Worm (Caenorhabditis elegans) whole organism, L3 larva: ENCODE measurements around the gene Y54G2A.77.
A peak's percentile ranks its signal among the peaks of the same experiment; 100 is the strongest.
"Not testable (repeated sequence)": the region's sequence is repeated elsewhere in the genome, so short reads cannot be mapped to it uniquely, and the experiment has no call there.

Experiments used
- R02D3.7 ChIP-seq: fragments of 150-350 bp; optimal IDR thresholded peaks from 2 replicates; lab custom pipeline; 2014; ENCODE audit warnings: missing biosample characterization, missing genetic modification characterization
- ZK546.5 ChIP-seq: sonication (generic microtip); optimal IDR thresholded peaks from 2 replicates; lab custom pipeline; 2017; ENCODE audit warnings: missing biosample characterization, missing genetic modification characterization
- aly-2 ChIP-seq: fragments of 150-350 bp; optimal IDR thresholded peaks from 2 replicates; lab custom pipeline; 2014; ENCODE audit warnings: missing biosample characterization, missing genetic modification characterization
- ama-1 ChIP-seq: fragments of 150-350 bp; optimal IDR thresholded peaks from 2 replicates; lab custom pipeline; 2018
- ceh-16 ChIP-seq: sonication (generic microtip); optimal IDR thresholded peaks from 2 replicates; lab custom pipeline; 2017; ENCODE audit warnings: missing biosample characterization, missing genetic modification characterization
- ceh-28 ChIP-seq: fragments of 150-350 bp; optimal IDR thresholded peaks from 2 replicates; lab custom pipeline; 2014; ENCODE audit warnings: missing biosample characterization, missing genetic modification reagents, missing genetic modification characterization
- ceh-82 ChIP-seq: fragments of 150-350 bp; optimal IDR thresholded peaks from 2 replicates; lab custom pipeline; 2014; ENCODE audit warnings: missing biosample characterization, missing genetic modification characterization
- ceh-9 ChIP-seq: sonication (generic microtip); optimal IDR thresholded peaks from 2 replicates; lab custom pipeline; 2018; ENCODE audit warnings: missing biosample characterization, missing genetic modification characterization
- daf-12 ChIP-seq: fragments of 150-350 bp; optimal IDR thresholded peaks from 2 replicates; lab custom pipeline; 2014; ENCODE audit warnings: missing biosample characterization, missing genetic modification reagents, missing genetic modification characterization
- egl-27 ChIP-seq: sonication (generic microtip); optimal IDR thresholded peaks from 4 replicates; lab custom pipeline; 2017; ENCODE audit warnings: missing biosample characterization, missing genetic modification reagents, missing genetic modification characterization
- egl-5 ChIP-seq: fragments of 150-350 bp; optimal IDR thresholded peaks from 2 replicates; lab custom pipeline; 2017; ENCODE audit warnings: missing biosample characterization, missing genetic modification reagents, missing genetic modification characterization, inconsistent platforms
- elt-2 ChIP-seq: sonication (generic microtip); optimal IDR thresholded peaks from 2 replicates; lab custom pipeline; 2016; ENCODE audit warnings: missing genetic modification reagents, mild to moderate bottlenecking, missing genetic modification characterization, missing compliant biosample characterization
- elt-3 ChIP-seq, 3 experiments: fragments of 150-350 bp in 1 of 3; sonication (generic microtip) in 2 of 3; optimal IDR thresholded peaks; 2 replicates in 2 of 3; 4 replicates in 1 of 3; lab custom pipeline; 2014 to 2017; ENCODE audit warnings: missing biosample characterization in 3 of 3, missing genetic modification characterization in 3 of 3
- eor-1 ChIP-seq, 2 experiments: fragments of 150-350 bp; optimal IDR thresholded peaks; 2 replicates each; lab custom pipeline; 2014 to 2018; ENCODE audit warnings: missing biosample characterization in 2 of 2, missing genetic modification characterization in 2 of 2
- fkh-10 ChIP-seq: sonication (generic microtip); optimal IDR thresholded peaks from 2 replicates; lab custom pipeline; 2017; ENCODE audit warnings: missing biosample characterization, missing genetic modification reagents, missing genetic modification characterization
- fos-1 ChIP-seq: fragments of 150-350 bp; optimal IDR thresholded peaks from 2 replicates; lab custom pipeline; 2014; ENCODE audit warnings: missing biosample characterization, missing genetic modification characterization
- hmg-11 ChIP-seq: sonication (generic microtip); optimal IDR thresholded peaks from 2 replicates; lab custom pipeline; 2016; ENCODE audit warnings: missing genetic modification characterization, missing compliant biosample characterization
- jun-1 ChIP-seq: fragments of 150-350 bp; optimal IDR thresholded peaks from 2 replicates; lab custom pipeline; 2014; ENCODE audit warnings: missing biosample characterization, missing genetic modification reagents, missing genetic modification characterization
- lin-15B ChIP-seq: fragments of 150-350 bp; optimal IDR thresholded peaks from 2 replicates; lab custom pipeline; 2014; ENCODE audit warnings: missing biosample characterization, missing genetic modification characterization
- lin-39 ChIP-seq: fragments of 150-350 bp; optimal IDR thresholded peaks from 2 replicates; lab custom pipeline; 2018; ENCODE audit warnings: missing biosample characterization, missing genetic modification reagents, missing genetic modification characterization
- lsy-12 ChIP-seq: sonication (generic microtip); optimal IDR thresholded peaks from 2 replicates; lab custom pipeline; 2016; ENCODE audit warnings: mild to moderate bottlenecking, missing genetic modification characterization, missing compliant biosample characterization
- nfya-1 ChIP-seq: sonication (generic microtip); optimal IDR thresholded peaks from 2 replicates; lab custom pipeline; 2017; ENCODE audit warnings: missing genetic modification characterization, mild to moderate bottlenecking, missing compliant biosample characterization, antibody characterized with exemption, moderate library complexity; ENCODE audit not compliant: insufficient read depth
- nhr-12 ChIP-seq: fragments of 150-350 bp; optimal IDR thresholded peaks from 2 replicates; lab custom pipeline; 2014; ENCODE audit warnings: missing biosample characterization, missing genetic modification characterization
- nhr-23 ChIP-seq: fragments of 150-350 bp; optimal IDR thresholded peaks from 2 replicates; lab custom pipeline; 2014; ENCODE audit warnings: missing biosample characterization, missing genetic modification reagents, missing genetic modification characterization
- nhr-25 ChIP-seq: sonication (generic microtip); optimal IDR thresholded peaks from 2 replicates; lab custom pipeline; 2017; ENCODE audit warnings: missing biosample characterization, missing genetic modification characterization
- nhr-28 ChIP-seq: fragments of 150-350 bp; optimal IDR thresholded peaks from 2 replicates; lab custom pipeline; 2014; ENCODE audit warnings: missing biosample characterization, missing genetic modification characterization
- nhr-43 ChIP-seq: sonication (generic microtip); optimal IDR thresholded peaks from 2 replicates; lab custom pipeline; 2016; ENCODE audit warnings: mild to moderate bottlenecking, missing genetic modification characterization, missing compliant biosample characterization; ENCODE audit not compliant: poor library complexity, severe bottlenecking
- nhr-67 ChIP-seq: fragments of 150-350 bp; optimal IDR thresholded peaks from 2 replicates; lab custom pipeline; 2014; ENCODE audit warnings: missing biosample characterization, missing genetic modification characterization
- nhr-77 ChIP-seq: fragments of 150-350 bp; optimal IDR thresholded peaks from 2 replicates; lab custom pipeline; 2014; ENCODE audit warnings: missing biosample characterization, missing genetic modification characterization
- pha-4 ChIP-seq: fragments of 150-350 bp; optimal IDR thresholded peaks from 2 replicates; lab custom pipeline; 2014; ENCODE audit warnings: missing biosample characterization, missing genetic modification reagents, missing genetic modification characterization
- pqm-1 ChIP-seq: fragments of 150-350 bp; optimal IDR thresholded peaks from 2 replicates; lab custom pipeline; 2017; ENCODE audit warnings: missing biosample characterization, missing genetic modification characterization, inconsistent platforms
- sea-2 ChIP-seq: fragments of 150-350 bp; sonication (generic microtip); optimal IDR thresholded peaks from 4 replicates; lab custom pipeline; 2014; ENCODE audit warnings: missing biosample characterization, missing genetic modification reagents, missing genetic modification characterization
- skn-1 ChIP-seq: fragments of 150-350 bp; optimal IDR thresholded peaks from 2 replicates; lab custom pipeline; 2014; ENCODE audit warnings: missing biosample characterization, missing genetic modification characterization
- tbx-2 ChIP-seq: sonication (generic microtip); optimal IDR thresholded peaks from 2 replicates; lab custom pipeline; 2016; ENCODE audit warnings: mild to moderate bottlenecking, missing genetic modification characterization, missing compliant biosample characterization
- unc-39 ChIP-seq: sonication (generic microtip); optimal IDR thresholded peaks from 4 replicates; lab custom pipeline; 2017; ENCODE audit warnings: missing biosample characterization, missing genetic modification characterization
- zag-1 ChIP-seq: fragments of 150-350 bp; optimal IDR thresholded peaks from 2 replicates; lab custom pipeline; 2014; ENCODE audit warnings: missing biosample characterization, missing genetic modification characterization
- ztf-11 ChIP-seq: fragments of 150-350 bp; optimal IDR thresholded peaks from 2 replicates; lab custom pipeline; 2014; ENCODE audit warnings: missing biosample characterization, missing genetic modification characterization
- ztf-4 ChIP-seq: fragments of 150-350 bp; optimal IDR thresholded peaks from 2 replicates; lab custom pipeline; 2014; ENCODE audit warnings: missing biosample characterization, missing genetic modification characterization

Gene Y54G2A.77

DNA sequence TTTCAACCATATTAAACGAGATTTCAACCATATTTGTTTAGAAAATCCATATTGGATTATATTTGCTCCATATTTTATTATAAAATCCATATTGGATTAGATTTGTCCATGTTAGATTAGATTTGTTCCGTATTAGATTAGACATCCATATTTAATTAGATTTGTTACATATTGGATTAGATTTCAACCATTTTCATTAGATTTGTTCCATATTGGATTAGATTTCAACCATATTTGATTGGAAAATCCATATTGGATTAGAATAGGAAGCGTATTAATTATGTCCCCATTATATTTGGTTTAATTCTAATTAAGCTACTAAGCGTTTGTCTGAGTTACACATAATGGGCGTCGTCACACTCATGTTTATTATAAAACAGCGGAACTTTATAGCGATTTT lies 39.1 kb downstream of the Y54G2A.77 start, which contains the start of gene Y54G2A.44:
Y54G2A.44 (plus strand) TSS at position 301 of the 400 bp plus-strand sequence.
- TF ChIP-seq egl-5 (tag; lab: Kevin White, UChicago); egl-27 (tag; lab: Kevin White, UChicago); zag-1: not testable (repeated sequence)

DNA sequence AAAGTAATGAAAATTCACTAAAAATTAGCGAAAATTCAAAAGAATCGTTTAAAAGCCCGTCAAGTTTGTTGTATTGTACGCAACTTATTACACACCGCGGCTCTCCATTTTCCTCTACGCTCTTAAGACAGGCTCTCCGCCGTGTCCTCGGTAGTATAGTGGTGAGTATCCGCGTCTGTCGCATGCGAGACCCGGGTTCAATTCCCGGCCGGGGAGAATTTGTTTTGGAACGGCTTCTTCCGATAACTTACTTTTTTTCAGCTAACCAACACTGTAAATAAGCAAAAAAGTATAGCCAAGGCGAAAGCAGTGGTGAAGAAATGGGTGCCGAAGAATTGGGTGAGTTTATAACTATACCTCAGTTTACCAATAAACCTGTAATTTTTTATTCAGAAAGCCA lies 39.7 kb downstream of the Y54G2A.77 start:
- peak; percentile 6 for TF ChIP-seq elt-2 (tag; lab: Kevin White, UChicago)
- TF ChIP-seq ama-1 (lab: Kevin White, UChicago): no peak
- no peak for TF ChIP-seq nhr-43
- TF ChIP-seq skn-1 (tag; lab: Kevin White, UChicago): no peak
- TF ChIP-seq ceh-28: no peak
- TF ChIP-seq elt-3 (tag; optimal IDR thresholded peaks at IDR 0.05; lab: Kevin White, UChicago): no peak
- peak; percentile 12 for TF ChIP-seq pha-4
- no peak for TF ChIP-seq ceh-9 (tag; lab: Kevin White, UChicago)
- TF ChIP-seq nhr-67: no peak
- no peak for TF ChIP-seq nhr-77
- no peak for TF ChIP-seq daf-12 (tag; lab: Kevin White, UChicago)
- peak; percentile 2 for TF ChIP-seq nfya-1 (tag; lab: Kevin White, UChicago)
- no peak for TF ChIP-seq ztf-11 (tag; lab: Kevin White, UChicago)

DNA sequence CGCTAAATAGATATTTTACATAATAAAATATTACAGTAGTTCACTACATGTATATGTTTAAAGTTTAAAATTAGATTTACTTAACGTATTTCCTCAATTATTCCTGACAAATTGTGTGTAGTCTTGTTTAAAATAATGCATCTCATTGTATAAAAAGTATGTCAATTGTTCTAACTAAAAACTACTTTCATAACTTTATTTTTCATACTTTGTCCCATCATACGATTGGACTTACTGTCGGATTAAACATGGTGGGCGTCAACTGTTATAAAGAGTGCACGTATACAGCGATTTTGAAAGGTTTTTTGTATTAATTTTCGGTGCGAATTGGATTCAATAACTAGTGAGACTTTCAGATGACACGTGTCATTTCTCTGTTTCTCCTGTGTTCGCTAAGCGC lies 41.2 kb downstream of the Y54G2A.77 start, which contains the start of gene Y54G2A.32:
Y54G2A.32 (plus strand) TSS at position 301 of the 400 bp plus-strand sequence.
- TF ChIP-seq nhr-28 (tag; lab: Kevin White, UChicago): no peak
- no peak for TF ChIP-seq unc-39 (tag; lab: Kevin White, UChicago)
- TF ChIP-seq ZK546.5: no peak
- no peak for TF ChIP-seq nhr-25
- no peak for TF ChIP-seq nhr-23 (tag; lab: Kevin White, UChicago)
- TF ChIP-seq ama-1 (lab: Kevin White, UChicago): no peak
- TF ChIP-seq egl-5 (tag; lab: Kevin White, UChicago): no peak
- no peak for TF ChIP-seq nhr-77
- no peak for TF ChIP-seq fkh-10 (GFP tag; lab: Kevin White, UChicago)
- TF ChIP-seq, all 47 proteins: peak for 0

DNA sequence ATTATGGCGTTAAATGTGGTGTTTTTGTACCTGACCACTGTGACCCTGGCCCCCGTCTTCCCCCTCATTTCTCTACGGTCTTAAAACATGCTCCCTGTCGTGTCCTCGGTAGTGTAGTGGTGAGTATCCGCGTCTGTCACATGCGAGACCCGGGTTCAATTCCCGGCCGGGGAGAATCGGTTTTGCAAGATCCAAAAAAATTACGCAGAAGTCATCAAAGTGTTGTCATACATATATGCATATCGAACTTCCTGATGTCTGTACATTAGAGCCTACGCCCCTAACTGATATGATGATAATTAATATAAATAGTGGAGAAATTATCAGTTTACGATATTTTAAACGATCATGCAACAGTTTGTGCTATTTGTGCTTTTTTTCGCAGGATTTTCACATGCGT lies 43.0 kb downstream of the Y54G2A.77 start, which contains the start of gene Y54G2A.45:
Y54G2A.45 (plus strand) TSS at position 333 of the 400 bp plus-strand sequence.
- TF ChIP-seq ama-1 (lab: Kevin White, UChicago): no peak
- TF ChIP-seq nhr-43: peak; percentile 31
- peak; percentile 29 for TF ChIP-seq tbx-2 (tag; lab: Kevin White, UChicago)
- no peak for TF ChIP-seq elt-3 (tag; optimal IDR thresholded peaks at IDR 0.05; lab: Kevin White, UChicago)
- peak; percentile 31 for TF ChIP-seq nfya-1 (tag; lab: Kevin White, UChicago)
- TF ChIP-seq nhr-28 (tag; lab: Kevin White, UChicago): no peak
- TF ChIP-seq lsy-12: peak; percentile 24
- no peak for TF ChIP-seq ceh-16
- no peak for TF ChIP-seq fos-1
- peak; percentile 10 for TF ChIP-seq lin-39
- no peak for TF ChIP-seq R02D3.7 (tag; lab: Kevin White, UChicago)
- peak; percentile 64 for TF ChIP-seq jun-1
- peak; percentile 6 for TF ChIP-seq lin-15B (tag; lab: Kevin White, UChicago)
- TF ChIP-seq pqm-1: peak; percentile 81
- peak; percentile 40 for TF ChIP-seq pha-4
- no peak for TF ChIP-seq nhr-77
- TF ChIP-seq skn-1 (tag; lab: Kevin White, UChicago): peak; percentile 83
- TF ChIP-seq ztf-11 (tag; lab: Kevin White, UChicago): no peak
- TF ChIP-seq unc-39 (tag; lab: Kevin White, UChicago): no peak
- no peak for TF ChIP-seq aly-2 (tag; lab: Kevin White, UChicago)
- peak; percentile 30 for TF ChIP-seq hmg-11
- peak; percentile 89 for TF ChIP-seq elt-2 (tag; lab: Kevin White, UChicago)
- TF ChIP-seq eor-1 (tag; optimal IDR thresholded peaks at IDR 0.05; lab: Kevin White, UChicago): no peak
- no peak for TF ChIP-seq ceh-82 (tag; lab: Kevin White, UChicago)

DNA sequence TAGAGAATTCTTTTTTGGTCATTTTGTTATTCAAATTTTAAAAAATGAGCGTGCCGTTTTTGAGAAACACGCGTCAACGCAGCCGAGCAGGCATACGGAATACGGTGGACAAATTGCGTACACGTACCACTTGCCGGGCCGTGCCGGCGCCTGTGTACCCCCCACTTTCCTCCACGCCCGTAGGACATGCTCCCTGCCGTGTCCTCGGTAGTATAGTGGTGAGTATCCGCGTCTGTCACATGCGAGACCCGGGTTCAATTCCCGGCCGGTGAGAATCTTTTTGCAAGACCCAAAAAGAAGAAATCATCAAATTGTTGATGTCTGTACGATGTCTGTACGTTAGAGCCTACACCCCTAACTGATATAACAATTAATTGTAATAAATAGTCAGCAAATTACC lies 45.7 kb downstream of the Y54G2A.77 start:
- TF ChIP-seq ceh-28 (no peak), nhr-77 (no peak), nhr-12 (tag; lab: Kevin White, UChicago) (no peak), daf-12 (tag; lab: Kevin White, UChicago) (no peak), elt-2 (tag; lab: Kevin White, UChicago) (no peak), sea-2 (no peak), unc-39 (tag; lab: Kevin White, UChicago) (no peak), ceh-9 (tag; lab: Kevin White, UChicago) (no peak), ztf-4 (tag; lab: Kevin White, UChicago) (no peak), ZK546.5 (no peak), nhr-43 (no peak), skn-1 (tag; lab: Kevin White, UChicago) (no peak), lin-15B (tag; lab: Kevin White, UChicago) (no peak), eor-1 (tag; optimal IDR thresholded peaks at IDR 0.05; lab: Kevin White, UChicago) (no peak), R02D3.7 (tag; lab: Kevin White, UChicago) (no peak)
